Worm (Caenorhabditis elegans): ENCODE results near the gene H41C03.1.

ce11 chrII:5839227-5839626, 15.0 kb upstream of the H41C03.1 start, which contains the start of gene ZK1248.19:
- TF ChIP-seq fkh-10 (GFP tag; optimal IDR thresholded peaks at IDR 0.05) (no peak), daf-12 (tag; optimal IDR thresholded peaks at IDR 0.05) (no peak), unc-62 (GFP tag; optimal IDR thresholded peaks at IDR 0.05) (no peak), lin-39 (tag; optimal IDR thresholded peaks at IDR 0.05) (no peak)

All from whole organism, L3 larva.